Worm (Caenorhabditis elegans) whole organism, L4/young adult: Measurements from ENCODE around the gene arl-1.

Experiments used
- W03F9.2 ChIP-seq: fragments of 150-350 bp; optimal IDR thresholded peaks from 2 replicates; lab custom pipeline; 2014; ENCODE audit warnings: missing biosample characterization, missing genetic modification characterization
- dao-5 ChIP-seq: sonication (generic microtip); optimal IDR thresholded peaks from 2 replicates; lab custom pipeline; 2016; ENCODE audit warnings: missing genotype, missing genetic modification characterization, moderate library complexity, missing compliant biosample characterization

DNA sequence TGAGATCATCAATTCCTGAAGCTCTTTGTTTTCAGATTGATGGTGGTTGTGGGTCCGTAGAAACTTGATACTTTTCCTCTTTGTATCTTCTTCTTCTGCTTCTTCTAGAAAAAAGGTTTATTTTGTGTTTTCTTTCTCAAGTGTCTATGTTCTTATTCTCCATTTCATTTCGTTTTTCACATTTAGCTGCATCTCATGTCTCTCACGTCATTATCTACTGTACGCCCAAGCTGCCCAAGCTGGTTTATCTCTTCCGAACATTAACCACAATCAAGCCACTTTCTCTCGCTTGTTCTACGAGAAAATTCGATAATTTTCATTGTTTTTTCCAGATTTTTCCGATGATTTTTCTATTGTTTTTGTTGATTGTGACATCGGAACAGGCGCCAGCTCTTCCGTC is 17.4 kb downstream of the arl-1 start, which contains the start of gene F28C6.5:
- TF ChIP-seq W03F9.2 (tag; lab: Kevin White, UChicago), result no peak
- TF ChIP-seq dao-5 (tag; lab: Kevin White, UChicago), result no peak
